Worm (Caenorhabditis elegans) whole organism, L2 larva: ENCODE results near the gene ptr-3.

ENCODE experiments used
- F13H6.1 ChIP-seq: sonication (generic microtip); optimal IDR thresholded peaks from 2 replicates; lab custom pipeline; 2016; ENCODE audit warnings: missing genetic modification characterization, missing compliant biosample characterization
- Y55F3AM.14 ChIP-seq: fragments of 200-800 bp; sonication (Bioruptor generic); optimal IDR thresholded peaks from 2 replicates; lab custom pipeline; 2018; ENCODE audit warnings: mild to moderate bottlenecking, missing genetic modification characterization, missing compliant biosample characterization
- ZK546.5 ChIP-seq: sonication (generic microtip); optimal IDR thresholded peaks from 2 replicates; lab custom pipeline; 2017; ENCODE audit warnings: missing biosample characterization, missing genetic modification characterization
- ama-1 ChIP-seq: fragments of 150-350 bp; optimal IDR thresholded peaks from 2 replicates; lab custom pipeline; 2018; ENCODE audit warnings: inconsistent platforms
- ceh-16 ChIP-seq: fragments of 150-350 bp; optimal IDR thresholded peaks from 2 replicates; lab custom pipeline; 2014; ENCODE audit warnings: missing biosample characterization, missing genetic modification characterization
- ceh-82 ChIP-seq: fragments of 150-350 bp; optimal IDR thresholded peaks from 2 replicates; lab custom pipeline; 2014; ENCODE audit warnings: missing biosample characterization, missing genetic modification characterization
- dmd-4 ChIP-seq: sonication (generic microtip); optimal IDR thresholded peaks from 2 replicates; lab custom pipeline; 2017; ENCODE audit warnings: missing biosample characterization, missing genetic modification characterization
- elt-3 ChIP-seq: sonication (generic microtip); optimal IDR thresholded peaks from 2 replicates; lab custom pipeline; 2017; ENCODE audit warnings: missing biosample characterization, missing genetic modification characterization
- gmeb-1 ChIP-seq: fragments of 150-350 bp; optimal IDR thresholded peaks from 2 replicates; lab custom pipeline; 2014; ENCODE audit warnings: missing biosample characterization, missing genetic modification characterization
- mab-5 ChIP-seq: fragments of 150-350 bp; optimal IDR thresholded peaks from 2 replicates; lab custom pipeline; 2014; ENCODE audit warnings: missing biosample characterization, missing genetic modification characterization
- mdl-1 ChIP-seq, 2 experiments: fragments of 150-350 bp in 1 of 2; sonication (generic microtip) in 1 of 2; optimal IDR thresholded peaks; 2 replicates each; lab custom pipeline; 2017; ENCODE audit warnings: missing biosample characterization in 2 of 2, missing genetic modification characterization in 2 of 2
- nhr-10 ChIP-seq: sonication (generic microtip); optimal IDR thresholded peaks from 2 replicates; lab custom pipeline; 2017; ENCODE audit warnings: missing biosample characterization, missing genetic modification characterization
- nhr-11 ChIP-seq: fragments of 150-350 bp; optimal IDR thresholded peaks from 2 replicates; lab custom pipeline; 2014; ENCODE audit warnings: missing biosample characterization, missing genetic modification characterization
- nhr-129 ChIP-seq: fragments of 150-350 bp; optimal IDR thresholded peaks from 2 replicates; lab custom pipeline; 2014; ENCODE audit warnings: missing biosample characterization, missing genetic modification characterization
- nhr-21 ChIP-seq: fragments of 150-350 bp; optimal IDR thresholded peaks from 2 replicates; lab custom pipeline; 2014; ENCODE audit warnings: missing biosample characterization, missing genetic modification characterization
- nhr-23 ChIP-seq: fragments of 150-350 bp; optimal IDR thresholded peaks from 2 replicates; lab custom pipeline; 2014; ENCODE audit warnings: missing biosample characterization, missing genetic modification reagents, missing genetic modification characterization
- nhr-6 ChIP-seq: fragments of 150-350 bp; optimal IDR thresholded peaks from 2 replicates; lab custom pipeline; 2014; ENCODE audit warnings: missing biosample characterization, missing genetic modification characterization
- nhr-77 ChIP-seq: fragments of 150-350 bp; optimal IDR thresholded peaks from 2 replicates; lab custom pipeline; 2014; ENCODE audit warnings: missing biosample characterization, missing genetic modification characterization
- peb-1 ChIP-seq: fragments of 150-350 bp; optimal IDR thresholded peaks from 2 replicates; lab custom pipeline; 2014; ENCODE audit warnings: missing biosample characterization, missing genetic modification characterization
- skn-1 ChIP-seq: sonication (generic microtip); optimal IDR thresholded peaks from 2 replicates; lab custom pipeline; 2017; ENCODE audit warnings: missing biosample characterization, missing genetic modification characterization
- sma-3 ChIP-seq: sonication (generic microtip); optimal IDR thresholded peaks from 2 replicates; lab custom pipeline; 2016; ENCODE audit warnings: missing genetic modification reagents, missing genetic modification characterization, missing compliant biosample characterization
- sma-9 ChIP-seq, 2 experiments: fragments of 150-350 bp in 1 of 2; sonication (generic microtip) in 1 of 2; optimal IDR thresholded peaks; 2 replicates each; lab custom pipeline; 2014 to 2016; ENCODE audit warnings: missing genetic modification characterization in 2 of 2, mild to moderate bottlenecking in 1 of 2, missing biosample characterization in 1 of 2, missing compliant biosample characterization in 1 of 2, missing genetic modification reagents in 1 of 2, moderate library complexity in 1 of 2
- unc-55 ChIP-seq: fragments of 150-350 bp; sonication (generic microtip); optimal IDR thresholded peaks from 3 replicates; lab custom pipeline; 2014; ENCODE audit warnings: missing biosample characterization, missing genetic modification reagents, missing genetic modification characterization
- zag-1 ChIP-seq: fragments of 150-350 bp; optimal IDR thresholded peaks from 2 replicates; lab custom pipeline; 2014; ENCODE audit warnings: missing biosample characterization, missing genetic modification characterization
- ztf-11 ChIP-seq: sonication (generic microtip); optimal IDR thresholded peaks from 2 replicates; lab custom pipeline; 2017; ENCODE audit warnings: missing biosample characterization, missing genetic modification characterization
- ztf-4 ChIP-seq: fragments of 150-350 bp; optimal IDR thresholded peaks from 2 replicates; lab custom pipeline; 2014; ENCODE audit warnings: missing biosample characterization, missing genetic modification characterization

The ptr-3 gene

DNA sequence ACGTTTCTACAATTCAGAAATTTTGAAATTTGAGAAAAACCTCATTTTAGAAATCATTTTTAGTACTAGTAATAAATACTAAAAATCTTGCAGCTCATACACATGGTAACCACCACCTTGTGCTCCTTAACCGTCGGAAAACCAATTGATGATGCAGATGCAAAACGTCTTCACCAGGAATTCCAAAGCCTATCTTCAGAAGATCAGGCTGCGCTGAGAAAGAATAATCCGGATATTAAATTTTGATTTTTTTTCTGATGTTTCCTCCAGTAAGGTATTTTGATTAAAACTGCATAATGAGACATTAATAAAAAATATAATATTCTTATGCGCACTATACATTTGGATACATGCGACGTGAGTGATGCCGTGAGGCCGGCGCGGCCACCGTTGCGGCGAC is 46.6 kb downstream of the ptr-3 start:
- TF ChIP-seq unc-55 (no peak), elt-3 (tag; lab: Kevin White, UChicago) (no peak), dmd-4 (tag; lab: Kevin White, UChicago) (no peak), Y55F3AM.14 (GFP tag; lab: Kevin White, UChicago) (no peak), nhr-77 (tag; lab: Kevin White, UChicago) (no peak), nhr-21 (tag; lab: Kevin White, UChicago) (no peak), nhr-11 (tag; lab: Kevin White, UChicago) (no peak), zag-1 (tag; lab: Kevin White, UChicago) (no peak), ceh-82 (tag; lab: Kevin White, UChicago) (no peak), skn-1 (tag; lab: Kevin White, UChicago) (no peak), ztf-11 (tag; lab: Kevin White, UChicago) (no peak), mdl-1 (tag; optimal IDR thresholded peaks at IDR 0.05; lab: Kevin White, UChicago) (no peak), ztf-4 (no peak)

DNA sequence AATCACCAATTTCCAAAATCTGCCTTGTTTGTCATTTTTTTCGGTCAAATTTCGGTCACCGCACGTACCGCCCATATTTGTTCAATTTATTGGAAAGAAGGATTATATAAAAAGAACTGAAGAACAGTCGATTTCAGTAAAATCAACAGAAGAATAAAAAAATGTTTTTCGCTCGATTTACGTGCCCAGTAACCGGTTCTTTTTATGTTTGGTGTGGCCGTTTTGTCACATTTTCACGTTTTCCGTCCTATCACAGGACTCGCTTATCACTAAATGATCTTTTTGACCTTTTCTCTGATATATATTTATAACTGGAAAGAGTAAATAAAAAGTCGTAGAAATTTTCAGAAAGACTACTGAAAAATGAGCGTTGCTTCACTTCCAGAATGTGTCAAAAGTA is 47.9 kb downstream of the ptr-3 start, which contains the start of gene far-7:
far-7 (plus strand) TSS at position 331 of the 400 bp plus-strand sequence.
- TF ChIP-seq ZK546.5 (tag; lab: Kevin White, UChicago) (no peak), nhr-6 (tag; lab: Kevin White, UChicago) (no peak), ceh-82 (tag; lab: Kevin White, UChicago) (no peak), nhr-77 (tag; lab: Kevin White, UChicago) (no peak), gmeb-1 (tag; lab: Kevin White, UChicago) (peak; percentile 1), nhr-21 (tag; lab: Kevin White, UChicago) (no peak), mab-5 (no peak), F13H6.1 (tag; lab: Kevin White, UChicago) (no peak), nhr-23 (tag; lab: Kevin White, UChicago) (no peak), ceh-16 (tag; lab: Kevin White, UChicago) (no peak), nhr-10 (no peak), Y55F3AM.14 (GFP tag; lab: Kevin White, UChicago) (no peak), ama-1 (peak; percentile 74), peb-1 (tag; lab: Kevin White, UChicago) (no peak), nhr-129 (tag; lab: Kevin White, UChicago) (no peak), sma-3 (GFP tag; lab: Kevin White, UChicago) (no peak), ztf-11 (tag; lab: Kevin White, UChicago) (no peak), mdl-1 (tag; optimal IDR thresholded peaks at IDR 0.05; lab: Kevin White, UChicago) (no peak)

DNA sequence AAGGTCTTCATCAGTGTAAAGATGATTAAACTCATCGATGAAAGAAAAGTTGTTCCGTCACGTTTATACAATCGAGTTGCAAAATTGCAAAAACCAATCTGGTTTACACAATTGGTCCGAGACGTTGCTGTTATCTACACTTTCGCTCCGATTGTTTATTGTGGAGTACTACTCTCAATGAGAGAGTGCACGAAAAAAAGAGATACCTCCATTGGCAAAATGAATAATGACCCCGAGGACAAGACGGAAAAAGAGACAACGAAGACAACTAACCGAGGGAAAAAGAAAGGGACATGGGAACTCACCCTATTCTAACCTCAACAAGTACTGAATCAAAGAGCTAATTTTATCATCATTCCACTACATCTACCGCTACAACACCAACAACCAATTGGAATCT is 53.8 kb downstream of the ptr-3 start:
- TF ChIP-seq sma-9 (GFP tag; optimal IDR thresholded peaks at IDR 0.05; lab: Kevin White, UChicago) (peak; percentile 1), sma-9 (tag; optimal IDR thresholded peaks at IDR 0.05; lab: Kevin White, UChicago) (no peak), nhr-129 (tag; lab: Kevin White, UChicago) (peak; percentile 32), mab-5 (no peak), unc-55 (no peak), ceh-16 (tag; lab: Kevin White, UChicago) (peak; percentile 12), ceh-82 (tag; lab: Kevin White, UChicago) (no peak)
